Worm (Caenorhabditis elegans) whole organism, late embryonic: ENCODE data around the gene mrps-23.

ENCODE experiments used
- ceh-14 ChIP-seq: sonication (generic microtip); optimal IDR thresholded peaks from 2 replicates; lab custom pipeline; 2016; ENCODE audit warnings: missing genotype, missing genetic modification characterization, missing compliant biosample characterization
- odd-2 ChIP-seq: sonication (generic microtip); optimal IDR thresholded peaks from 2 replicates; lab custom pipeline; 2017; ENCODE audit warnings: antibody characterized with exemption, mild to moderate bottlenecking, missing genetic modification characterization, missing compliant biosample characterization
- pqm-1 ChIP-seq: sonication (generic microtip); optimal IDR thresholded peaks from 2 replicates; lab custom pipeline; 2016; ENCODE audit warnings: missing genetic modification characterization, missing compliant biosample characterization
- rnt-1 ChIP-seq: sonication (generic microtip); optimal IDR thresholded peaks from 2 replicates; lab custom pipeline; 2016; ENCODE audit warnings: missing genetic modification characterization, missing compliant biosample characterization

- TF ChIP-seq odd-2 (tag; lab: Kevin White, UChicago) (no peak), pqm-1 (tag; lab: Kevin White, UChicago) (no peak), rnt-1 (tag; lab: Kevin White, UChicago) (no peak), ceh-14 (tag; lab: Kevin White, UChicago) (no peak)
These were observed 22.4 kb downstream of the mrps-23 start for ce11 chrIII:9501072-9501471.
